Worm (Caenorhabditis elegans) whole organism, late embryonic: ENCODE measurements around the gene M02H5.8.

ENCODE experiments used
- C38D4.7 ChIP-seq: fragments of 200-800 bp; sonication (Bioruptor generic); optimal IDR thresholded peaks from 2 replicates; lab custom pipeline; 2018; ENCODE audit warnings: mild to moderate bottlenecking, missing genetic modification characterization, moderate library complexity, missing compliant biosample characterization
- Y22D7AL.16 ChIP-seq: sonication (generic microtip); optimal IDR thresholded peaks from 2 replicates; lab custom pipeline; 2016; ENCODE audit warnings: missing genetic modification characterization, missing compliant biosample characterization
- ahr-1 ChIP-seq: sonication (generic microtip); optimal IDR thresholded peaks from 2 replicates; lab custom pipeline; 2016; ENCODE audit warnings: missing genetic modification characterization, missing compliant biosample characterization
- ama-1 ChIP-seq: fragments of 150-350 bp; optimal IDR thresholded peaks from 2 replicates; lab custom pipeline; 2014
- ceh-18 ChIP-seq: sonication (generic microtip); optimal IDR thresholded peaks from 2 replicates; lab custom pipeline; 2016; ENCODE audit warnings: missing genetic modification characterization, missing compliant biosample characterization
- ceh-19 ChIP-seq: fragments of 200-800 bp; sonication (Bioruptor generic); optimal IDR thresholded peaks from 2 replicates; lab custom pipeline; 2018; ENCODE audit warnings: mild to moderate bottlenecking, missing genetic modification characterization, missing compliant biosample characterization
- ceh-2 ChIP-seq: sonication (generic microtip); optimal IDR thresholded peaks from 2 replicates; lab custom pipeline; 2016; ENCODE audit warnings: missing genotype, missing genetic modification characterization, missing compliant biosample characterization
- ceh-30 ChIP-seq: fragments of 150-350 bp; optimal IDR thresholded peaks from 2 replicates; lab custom pipeline; 2014; ENCODE audit warnings: missing biosample characterization, missing genetic modification characterization
- ceh-34 ChIP-seq: sonication (generic microtip); optimal IDR thresholded peaks from 2 replicates; lab custom pipeline; 2016; ENCODE audit warnings: mild to moderate bottlenecking, missing genetic modification characterization, missing compliant biosample characterization
- dve-1 ChIP-seq: sonication (generic microtip); optimal IDR thresholded peaks from 2 replicates; lab custom pipeline; 2017; ENCODE audit warnings: antibody characterized with exemption, mild to moderate bottlenecking, missing genetic modification characterization, missing compliant biosample characterization
- elt-2 ChIP-seq: sonication (generic microtip); optimal IDR thresholded peaks from 2 replicates; lab custom pipeline; 2016; ENCODE audit warnings: missing genetic modification reagents, missing genetic modification characterization, missing compliant biosample characterization
- ets-4 ChIP-seq: sonication (generic microtip); optimal IDR thresholded peaks from 2 replicates; lab custom pipeline; 2016; ENCODE audit warnings: missing genetic modification characterization, missing compliant biosample characterization
- fax-1 ChIP-seq: sonication (generic microtip); optimal IDR thresholded peaks from 2 replicates; lab custom pipeline; 2016; ENCODE audit warnings: missing genotype, missing genetic modification characterization, missing compliant biosample characterization
- hlh-13 ChIP-seq: fragments of 200-800 bp; sonication (Bioruptor generic); optimal IDR thresholded peaks from 2 replicates; lab custom pipeline; 2018; ENCODE audit warnings: mild to moderate bottlenecking, missing genetic modification characterization, missing compliant biosample characterization
- hlh-15 ChIP-seq: sonication (generic microtip); optimal IDR thresholded peaks from 2 replicates; lab custom pipeline; 2016; ENCODE audit warnings: missing genetic modification characterization, missing compliant biosample characterization
- hlh-6 ChIP-seq: sonication (generic microtip); optimal IDR thresholded peaks from 2 replicates; lab custom pipeline; 2016; ENCODE audit warnings: missing genotype, missing genetic modification characterization, missing compliant biosample characterization
- lim-6 ChIP-seq: sonication (generic microtip); optimal IDR thresholded peaks from 2 replicates; lab custom pipeline; 2016; ENCODE audit warnings: missing genetic modification characterization, missing compliant biosample characterization
- lin-11 ChIP-seq: fragments of 200-800 bp; sonication (Bioruptor generic); optimal IDR thresholded peaks from 2 replicates; lab custom pipeline; 2018; ENCODE audit warnings: mild to moderate bottlenecking, missing genetic modification characterization, missing compliant biosample characterization
- mec-3 ChIP-seq: sonication (generic microtip); optimal IDR thresholded peaks from 2 replicates; lab custom pipeline; 2016; ENCODE audit warnings: borderline replicate concordance, missing genetic modification characterization, missing compliant biosample characterization
- nfya-1 ChIP-seq: sonication (generic microtip); optimal IDR thresholded peaks from 2 replicates; lab custom pipeline; 2017; ENCODE audit warnings: missing genetic modification characterization, mild to moderate bottlenecking, missing compliant biosample characterization, antibody characterized with exemption, moderate library complexity
- nhr-11 ChIP-seq: fragments of 150-350 bp; optimal IDR thresholded peaks from 2 replicates; lab custom pipeline; 2014; ENCODE audit warnings: missing biosample characterization, missing genetic modification characterization
- odd-2 ChIP-seq: sonication (generic microtip); optimal IDR thresholded peaks from 2 replicates; lab custom pipeline; 2017; ENCODE audit warnings: antibody characterized with exemption, mild to moderate bottlenecking, missing genetic modification characterization, missing compliant biosample characterization
- pag-3 ChIP-seq: sonication (generic microtip); optimal IDR thresholded peaks from 2 replicates; lab custom pipeline; 2016; ENCODE audit warnings: missing compliant biosample characterization, missing genetic modification characterization, borderline replicate concordance
- pat-9 ChIP-seq: fragments of 200-800 bp; sonication (Bioruptor generic); optimal IDR thresholded peaks from 2 replicates; lab custom pipeline; 2018; ENCODE audit warnings: mild to moderate bottlenecking, missing genetic modification characterization, moderate library complexity, missing compliant biosample characterization
- pqm-1 ChIP-seq: sonication (generic microtip); optimal IDR thresholded peaks from 2 replicates; lab custom pipeline; 2016; ENCODE audit warnings: missing genetic modification characterization, missing compliant biosample characterization
- pros-1 ChIP-seq: fragments of 150-350 bp; optimal IDR thresholded peaks from 2 replicates; lab custom pipeline; 2014; ENCODE audit warnings: missing biosample characterization, missing genetic modification reagents, missing genetic modification characterization
- ref-2 ChIP-seq: sonication (generic microtip); optimal IDR thresholded peaks from 2 replicates; lab custom pipeline; 2016; ENCODE audit warnings: missing genetic modification characterization, missing compliant biosample characterization
- sox-2 ChIP-seq: fragments of 200-800 bp; sonication (Bioruptor generic); IDR thresholded peaks from 2 replicates; pipeline ENCODE4 v1.3.6; 2022; ENCODE audit warnings: missing genetic modification reagents, missing genetic modification characterization, missing compliant biosample characterization
- syd-9 ChIP-seq: sonication (generic microtip); optimal IDR thresholded peaks from 2 replicates; lab custom pipeline; 2016; ENCODE audit warnings: mild to moderate bottlenecking, missing genetic modification characterization, moderate library complexity, missing compliant biosample characterization
- tbx-2 ChIP-seq: sonication (generic microtip); optimal IDR thresholded peaks from 2 replicates; lab custom pipeline; 2016; ENCODE audit warnings: missing genetic modification characterization, missing compliant biosample characterization
- unc-3 ChIP-seq, 2 experiments: fragments of 200-800 bp in 1 of 2; sonication (Bioruptor generic) in 1 of 2; sonication (generic microtip) in 1 of 2; conservative IDR thresholded peaks in 1 of 2; optimal IDR thresholded peaks in 1 of 2; 2 replicates each; pipeline versions ENCODE4 v1.3.6 to Lab custom; 2016 to 2022; ENCODE audit warnings: missing compliant biosample characterization in 2 of 2, missing genetic modification characterization in 2 of 2, missing genetic modification reagents in 1 of 2
- zip-5 ChIP-seq: sonication (generic microtip); optimal IDR thresholded peaks from 2 replicates; lab custom pipeline; 2016; ENCODE audit warnings: missing genetic modification characterization, missing compliant biosample characterization
- ztf-16 ChIP-seq: sonication (generic microtip); optimal IDR thresholded peaks from 2 replicates; lab custom pipeline; 2017; ENCODE audit warnings: missing genetic modification characterization, missing compliant biosample characterization

The M02H5.8 gene

DNA sequence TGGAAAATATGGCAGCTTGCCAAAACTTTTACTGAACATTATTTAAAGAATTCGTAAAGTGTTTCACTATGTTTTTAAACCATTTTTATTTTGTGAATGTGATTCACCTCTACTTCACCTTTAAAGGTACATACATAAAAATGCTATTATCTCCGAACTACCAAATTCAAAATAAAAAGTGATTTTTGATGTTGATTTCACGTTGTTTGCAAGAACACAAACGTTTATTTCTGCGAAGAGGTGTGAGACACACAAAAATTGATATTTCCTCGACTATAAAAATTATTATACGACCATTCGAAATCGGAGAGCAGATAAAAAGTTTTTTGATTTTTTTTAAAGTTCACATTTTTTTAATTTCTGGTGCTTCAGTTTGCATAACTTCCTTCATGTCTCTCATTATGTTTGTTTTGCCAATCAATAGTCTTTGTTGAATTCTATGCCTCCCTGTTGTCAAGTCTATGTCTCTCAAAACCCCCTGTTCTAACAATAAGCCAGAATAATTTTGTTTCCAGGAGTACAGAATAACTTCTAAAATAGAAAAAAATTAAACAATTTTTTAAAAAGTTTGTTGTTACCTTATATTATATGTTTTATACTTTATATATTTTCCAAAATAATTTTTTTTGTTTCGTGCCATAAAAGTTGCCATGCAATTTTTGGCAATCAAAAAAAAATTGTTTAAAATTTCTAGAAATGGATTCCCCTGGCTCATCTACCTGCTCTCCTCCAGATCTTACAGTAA is 1.1 kb downstream of the M02H5.8 start, which contains the start of gene nhr-123:
TSS of gene nhr-123 (plus strand) at position 695 of the 745 bp plus-strand sequence.
- no peak for TF ChIP-seq ztf-16 (tag; lab: Kevin White, UChicago)
- TF ChIP-seq ceh-30 (tag; lab: Kevin White, UChicago), result no peak
- TF ChIP-seq C38D4.7 (GFP tag; lab: Kevin White, UChicago), result no peak
- TF ChIP-seq ets-4, result no peak
- TF ChIP-seq hlh-15 (tag; lab: Kevin White, UChicago), result no peak
- no peak for TF ChIP-seq ref-2 (tag; lab: Kevin White, UChicago)

DNA sequence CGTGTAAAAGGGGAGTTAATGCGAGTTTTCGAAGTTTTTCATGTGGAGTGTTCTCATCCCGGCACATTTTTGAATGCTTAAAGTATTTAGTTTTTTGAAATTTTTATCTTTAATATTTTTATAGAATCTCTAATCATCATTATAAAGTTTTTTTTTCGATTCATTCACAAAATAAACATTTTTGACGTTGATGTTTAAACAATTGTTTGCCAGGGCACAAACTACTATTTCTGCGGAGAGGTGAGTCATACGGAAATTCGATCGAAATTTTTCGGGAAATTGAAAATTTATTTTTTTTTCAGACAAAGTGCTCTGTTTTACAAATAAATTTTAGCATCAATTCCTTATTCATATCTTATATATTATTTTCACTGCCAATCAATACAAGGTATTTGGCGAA is 3.8 kb downstream of the M02H5.8 start, which contains the start of gene nhr-98:
TSS of gene nhr-98 (plus strand) at position 301 of the 400 bp plus-strand sequence.
- no peak for TF ChIP-seq lin-11
- no peak for TF ChIP-seq ref-2 (tag; lab: Kevin White, UChicago)
- TF ChIP-seq hlh-6 (tag; lab: Kevin White, UChicago), result no peak
- TF ChIP-seq unc-3 (GFP tag; conservative IDR thresholded peaks at IDR 0.05; lab: Robert Waterston, UW), result no peak
- no peak for TF ChIP-seq unc-3 (tag; optimal IDR thresholded peaks at IDR 0.05; lab: Kevin White, UChicago)
- no peak for TF ChIP-seq ceh-2 (tag; lab: Kevin White, UChicago)
- TF ChIP-seq mec-3 (tag; lab: Kevin White, UChicago), result no peak
- no peak for TF ChIP-seq tbx-2
- TF ChIP-seq nhr-11, result no peak
- TF ChIP-seq zip-5, result no peak
- no peak for TF ChIP-seq ahr-1
- TF ChIP-seq ama-1 (lab: Kevin White, UChicago), result no peak
- no peak for TF ChIP-seq Y22D7AL.16 (tag; lab: Kevin White, UChicago)
- TF ChIP-seq ztf-16 (tag; lab: Kevin White, UChicago), result no peak
- TF ChIP-seq sox-2 (GFP tag; lab: Robert Waterston, UW), result no peak
- TF ChIP-seq syd-9 (tag; lab: Kevin White, UChicago), result no peak
- no peak for TF ChIP-seq hlh-13 (GFP tag; lab: Kevin White, UChicago)
- no peak for TF ChIP-seq pqm-1 (tag; lab: Kevin White, UChicago)
- TF ChIP-seq ceh-19, result no peak

DNA sequence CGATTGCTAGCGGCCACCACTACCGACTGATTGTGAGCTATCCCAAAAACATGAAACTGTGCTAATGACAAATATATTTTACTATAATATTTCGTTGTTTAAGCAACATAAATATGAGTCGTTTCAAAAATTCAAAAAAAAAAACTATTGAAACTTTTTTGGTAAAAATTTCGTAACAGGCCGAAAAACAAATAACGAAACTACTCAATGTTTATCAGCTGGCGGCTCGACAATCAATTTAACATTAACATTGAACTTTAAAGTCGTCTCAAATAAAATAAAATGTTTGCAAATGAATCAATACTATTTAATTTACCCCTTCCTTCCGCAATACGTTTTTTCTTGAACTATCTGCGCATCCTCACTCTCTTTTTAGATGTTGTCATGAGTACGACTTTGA is 8.1 kb downstream of the M02H5.8 start:
- no peak for TF ChIP-seq pros-1 (tag; lab: Kevin White, UChicago)
- no peak for TF ChIP-seq odd-2
- TF ChIP-seq pat-9 (tag; lab: Kevin White, UChicago), result no peak
- no peak for TF ChIP-seq sox-2 (GFP tag; lab: Robert Waterston, UW)
- TF ChIP-seq ceh-30 (tag; lab: Kevin White, UChicago), result no peak
- TF ChIP-seq ceh-34 (tag; lab: Kevin White, UChicago), result no peak
- TF ChIP-seq fax-1, result no peak
- TF ChIP-seq nfya-1 (tag; lab: Kevin White, UChicago), result no peak
- TF ChIP-seq dve-1, result no peak
- TF ChIP-seq syd-9 (tag; lab: Kevin White, UChicago), result no peak
- no peak for TF ChIP-seq lim-6 (tag; lab: Kevin White, UChicago)
- TF ChIP-seq pag-3 (tag; lab: Kevin White, UChicago), result no peak
- TF ChIP-seq ceh-18 (tag; lab: Kevin White, UChicago), result no peak
- no peak for TF ChIP-seq ama-1 (lab: Kevin White, UChicago)

DNA sequence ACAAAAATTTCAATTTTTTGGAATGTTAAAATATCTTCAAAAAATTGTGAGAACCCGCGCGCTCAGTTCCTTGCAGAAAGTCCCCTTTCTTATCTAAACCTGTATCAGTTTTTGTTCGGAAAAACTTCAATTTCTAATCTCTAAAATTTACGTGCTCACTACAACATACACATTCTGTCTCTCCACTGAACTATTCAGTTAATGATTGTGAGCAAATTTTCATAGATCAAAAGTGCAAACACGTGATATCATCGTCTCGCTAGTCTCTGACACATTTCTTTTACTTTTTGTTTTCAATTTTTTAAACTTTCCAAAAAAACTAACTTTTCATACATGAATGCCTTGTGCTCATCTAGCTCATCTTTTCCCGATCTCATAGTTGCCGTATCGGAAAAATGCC is 9.7 kb downstream of the M02H5.8 start, which contains the start of gene nhr-203:
TSS of gene nhr-203 (plus strand) at position 332 of the 400 bp plus-strand sequence.
- peak; percentile 26 for TF ChIP-seq elt-2 (tag; lab: Kevin White, UChicago)
- no peak for TF ChIP-seq ceh-2 (tag; lab: Kevin White, UChicago)
